Worm (Caenorhabditis elegans): Measurements from ENCODE around the gene cul-2.

Gene cul-2

ce11 chrIII:13731589-13731988 lies 44.5 kb downstream of the cul-2 start, which contains the start of gene W06F12.2:
W06F12.2 (minus strand) TSS chrIII:13731689.
- TF ChIP-seq ztf-29 (GFP tag; IDR thresholded peaks at IDR 0.05) (no peak), cog-1 (tag; optimal IDR thresholded peaks at IDR 0.05) (no peak), ref-1 (GFP tag; conservative IDR thresholded peaks at IDR 0.05) (no peak), tab-1 (GFP tag; IDR thresholded peaks at IDR 0.05) (no peak), flt-1 (GFP tag; IDR thresholded peaks at IDR 0.05) (no peak), T22C8.4 (GFP tag; IDR thresholded peaks at IDR 0.05) (no peak), klf-2 (GFP tag; conservative IDR thresholded peaks at IDR 0.05) (no peak), ztf-23 (GFP tag; IDR thresholded peaks at IDR 0.05) (no peak), med-1 (GFP tag; optimal IDR thresholded peaks at IDR 0.05; ENCODE audit: insufficient read depth) (no peak)

- no peak for TF ChIP-seq ztf-29 (GFP tag; IDR thresholded peaks at IDR 0.05)
- no peak for TF ChIP-seq med-1 (GFP tag; optimal IDR thresholded peaks at IDR 0.05; ENCODE audit: insufficient read depth)
- no peak for TF ChIP-seq tab-1 (GFP tag; IDR thresholded peaks at IDR 0.05)
Observed at ce11 chrIII:13732665-13733064, 45.6 kb downstream of the cul-2 start.

- no peak for TF ChIP-seq flt-1 (GFP tag; IDR thresholded peaks at IDR 0.05)
- TF ChIP-seq cog-1 (tag; optimal IDR thresholded peaks at IDR 0.05), result no peak
- no peak for TF ChIP-seq med-1 (GFP tag; optimal IDR thresholded peaks at IDR 0.05; ENCODE audit: insufficient read depth)
- no peak for TF ChIP-seq tab-1 (GFP tag; IDR thresholded peaks at IDR 0.05)
- TF ChIP-seq klf-2 (GFP tag; conservative IDR thresholded peaks at IDR 0.05), result no peak
- TF ChIP-seq T22C8.4 (GFP tag; IDR thresholded peaks at IDR 0.05), result no peak
- TF ChIP-seq ztf-29 (GFP tag; IDR thresholded peaks at IDR 0.05), result no peak
- no peak for TF ChIP-seq ztf-23 (GFP tag; IDR thresholded peaks at IDR 0.05)
Observed at ce11 chrIII:13733833-13734232, 46.8 kb downstream of the cul-2 start.

- TF ChIP-seq T22C8.4 (GFP tag; IDR thresholded peaks at IDR 0.05) (no peak), ztf-29 (GFP tag; IDR thresholded peaks at IDR 0.05) (no peak), cog-1 (tag; optimal IDR thresholded peaks at IDR 0.05) (no peak), ztf-23 (GFP tag; IDR thresholded peaks at IDR 0.05) (no peak), tab-1 (GFP tag; IDR thresholded peaks at IDR 0.05) (no peak), flt-1 (GFP tag; IDR thresholded peaks at IDR 0.05) (no peak), med-1 (GFP tag; optimal IDR thresholded peaks at IDR 0.05; ENCODE audit: insufficient read depth) (no peak), klf-2 (GFP tag; conservative IDR thresholded peaks at IDR 0.05) (no peak), ref-1 (GFP tag; conservative IDR thresholded peaks at IDR 0.05) (no peak)
Observed at ce11 chrIII:13735008-13735407, 47.9 kb downstream of the cul-2 start, which contains the start of gene W06F12.3. W06F12.3 (plus strand) TSS chrIII:13735030.

ce11 chrIII:13741410-13741809 lies 54.3 kb downstream of the cul-2 start:
- no peak for TF ChIP-seq flt-1 (GFP tag; IDR thresholded peaks at IDR 0.05)

- TF ChIP-seq tab-1 (GFP tag; IDR thresholded peaks at IDR 0.05), result no peak
- no peak for TF ChIP-seq T22C8.4 (GFP tag; IDR thresholded peaks at IDR 0.05)
- no peak for TF ChIP-seq cog-1 (tag; optimal IDR thresholded peaks at IDR 0.05)
- no peak for TF ChIP-seq flt-1 (GFP tag; IDR thresholded peaks at IDR 0.05)
- no peak for TF ChIP-seq med-1 (GFP tag; optimal IDR thresholded peaks at IDR 0.05; ENCODE audit: insufficient read depth)
- no peak for TF ChIP-seq ref-1 (GFP tag; conservative IDR thresholded peaks at IDR 0.05)
- no peak for TF ChIP-seq ztf-23 (GFP tag; IDR thresholded peaks at IDR 0.05)
- no peak for TF ChIP-seq ztf-29 (GFP tag; IDR thresholded peaks at IDR 0.05)
- no peak for TF ChIP-seq klf-2 (GFP tag; conservative IDR thresholded peaks at IDR 0.05)
Observed at ce11 chrIII:13742028-13742427, 55.0 kb downstream of the cul-2 start.
